Fruit fly (Drosophila melanogaster) ovary, adult (tissue): ENCODE data around the gene CG12522.
"Not testable (repeated sequence)": the region's sequence is repeated elsewhere in the genome, so short reads cannot be mapped to it uniquely, and the experiment has no call there.

Experiments
- CG17801 ChIP-seq: fragments of 200-800 bp; optimal IDR thresholded peaks from 2 replicates; lab custom pipeline; 2019; ENCODE audit warnings: missing biosample characterization, mild to moderate bottlenecking, missing genetic modification characterization, moderate library complexity; ENCODE audit not compliant: partially characterized antibody

Gene CG12522

DNA sequence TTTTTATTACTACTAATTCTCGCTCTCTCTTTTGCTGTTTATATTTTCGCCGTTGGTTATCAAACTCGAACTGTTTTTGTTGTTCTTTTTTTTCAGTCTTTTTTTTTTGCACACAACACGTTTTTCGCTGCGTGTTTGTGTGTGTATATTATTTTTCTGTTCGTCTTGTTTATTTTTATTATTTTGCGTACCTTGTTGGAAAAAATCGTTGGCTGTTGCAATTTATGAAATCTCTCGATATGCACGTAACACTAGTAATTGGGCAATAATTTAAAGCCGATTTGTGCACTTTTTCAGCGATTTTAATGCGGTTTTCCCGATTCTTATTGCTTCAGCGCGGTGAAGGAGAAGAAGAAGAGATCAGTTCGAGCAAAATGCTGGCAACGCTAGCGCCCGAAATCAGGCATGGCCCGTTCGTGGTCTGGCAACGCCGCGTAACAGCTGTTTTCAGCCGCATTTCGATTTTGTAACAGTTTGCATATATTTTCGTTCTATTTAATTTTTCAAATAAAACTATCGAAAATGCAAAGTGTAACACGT lies 12.5 kb downstream of the CG12522 start, which contains the start of the genes FoxK and mRpL2:
FoxK (minus strand) TSS at position 365 of the 540 bp plus-strand sequence.
mRpL2 (plus strand) TSS at position 429 of the 540 bp plus-strand sequence.
- TF ChIP-seq CG17801 (GFP tag; lab: Kevin White, UChicago) = peak; percentile 82

DNA sequence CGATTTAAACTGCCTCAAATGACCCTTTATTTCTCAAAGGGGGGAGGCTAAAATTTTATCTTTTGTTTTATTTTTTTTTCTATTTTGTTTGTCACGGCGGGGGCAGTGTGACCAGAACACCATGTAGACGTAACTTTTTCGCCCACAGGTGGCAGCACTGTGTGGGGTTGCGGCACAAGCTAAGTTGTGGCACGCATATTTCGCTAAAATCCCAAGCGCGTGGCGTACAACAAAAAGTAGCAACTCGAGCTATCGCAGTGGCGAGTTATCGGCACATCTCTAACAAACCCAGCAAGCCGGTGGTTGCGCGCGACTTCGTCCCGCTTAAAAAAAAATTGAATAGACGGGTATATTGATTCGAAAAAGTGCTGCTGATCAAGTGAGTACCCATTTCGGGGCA lies 15.1 kb downstream of the CG12522 start, which contains the start of the genes Ufd1 and NaPi-III:
Ufd1 (minus strand) TSS at position 129 of the 400 bp plus-strand sequence.
NaPi-III (plus strand) TSS at position 261 of the 400 bp plus-strand sequence.
- TF ChIP-seq CG17801 (GFP tag; lab: Kevin White, UChicago) = peak; percentile 53

DNA sequence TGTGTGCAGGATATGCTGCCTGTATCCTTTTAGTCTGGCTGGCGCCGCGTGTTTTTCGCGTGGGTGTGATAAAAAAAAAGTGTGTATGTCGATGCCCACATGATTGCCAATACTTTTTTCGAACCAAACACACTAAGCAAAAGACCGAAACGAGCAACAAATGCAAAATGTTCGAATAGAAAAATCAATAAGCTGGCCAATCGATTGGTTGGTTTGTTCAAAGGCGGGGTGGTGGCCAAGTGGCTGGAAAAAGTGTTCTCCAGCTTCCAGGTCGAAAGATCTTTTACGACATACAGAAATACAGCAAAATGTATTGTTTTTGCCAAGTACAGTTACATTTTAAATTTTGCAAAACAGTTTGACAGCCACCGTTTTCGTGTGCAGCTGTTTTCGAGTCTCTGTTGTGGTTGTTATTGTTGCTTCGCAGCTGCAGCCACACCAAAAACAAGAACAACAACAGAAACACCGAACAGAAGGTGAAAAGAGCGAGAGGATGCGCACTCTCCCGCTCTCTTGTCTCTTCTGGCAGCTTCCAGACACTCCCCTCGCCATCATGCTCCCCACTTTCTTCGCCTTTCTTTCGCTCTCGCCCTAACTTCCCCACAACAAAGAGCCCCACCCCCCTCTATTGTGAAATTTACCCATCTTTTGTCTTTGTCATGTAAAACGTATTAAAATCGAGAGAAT lies 15.7 kb downstream of the CG12522 start:
- no peak for TF ChIP-seq CG17801 (GFP tag; lab: Kevin White, UChicago)

DNA sequence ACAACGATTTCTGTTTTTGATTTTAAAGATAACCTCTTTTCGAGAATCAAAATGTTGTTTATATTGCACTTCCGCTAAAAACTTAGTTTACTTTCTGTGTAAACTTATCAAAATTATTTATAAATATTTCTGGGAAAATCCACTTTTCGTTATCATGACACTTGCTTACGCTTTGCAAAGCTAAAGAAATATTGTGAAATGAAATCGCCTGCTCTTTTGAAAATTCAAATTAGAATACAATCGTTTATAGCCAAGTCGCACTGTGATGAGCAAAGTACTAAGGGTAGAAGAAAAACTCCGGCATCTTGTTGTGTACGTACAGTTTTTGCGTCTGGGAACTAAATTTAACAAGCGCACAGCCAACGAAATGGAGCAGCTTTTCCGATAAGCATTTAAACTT lies 16.4 kb downstream of the CG12522 start:
- TF ChIP-seq CG17801 (GFP tag; lab: Kevin White, UChicago) = no peak

DNA sequence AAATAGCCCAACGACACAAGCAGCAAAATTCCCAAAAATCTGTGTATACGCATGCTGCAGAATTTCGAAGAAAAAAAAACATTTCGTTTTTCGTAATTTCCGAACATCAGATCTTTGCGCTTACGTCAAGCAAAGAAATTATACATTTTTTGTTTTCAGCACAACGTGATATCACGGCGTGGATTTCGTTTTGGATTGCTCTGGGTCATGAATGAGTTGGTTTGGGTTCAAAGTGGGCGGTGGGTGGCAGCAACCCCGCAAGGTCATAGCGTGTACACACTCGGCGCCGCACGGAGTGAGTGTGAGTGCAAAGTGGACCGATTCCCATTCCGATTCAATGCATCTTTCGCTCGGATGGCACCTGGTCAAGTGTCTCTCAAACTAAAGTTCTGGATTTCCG lies 16.8 kb downstream of the CG12522 start:
- TF ChIP-seq CG17801 (GFP tag; lab: Kevin White, UChicago) = no peak

DNA sequence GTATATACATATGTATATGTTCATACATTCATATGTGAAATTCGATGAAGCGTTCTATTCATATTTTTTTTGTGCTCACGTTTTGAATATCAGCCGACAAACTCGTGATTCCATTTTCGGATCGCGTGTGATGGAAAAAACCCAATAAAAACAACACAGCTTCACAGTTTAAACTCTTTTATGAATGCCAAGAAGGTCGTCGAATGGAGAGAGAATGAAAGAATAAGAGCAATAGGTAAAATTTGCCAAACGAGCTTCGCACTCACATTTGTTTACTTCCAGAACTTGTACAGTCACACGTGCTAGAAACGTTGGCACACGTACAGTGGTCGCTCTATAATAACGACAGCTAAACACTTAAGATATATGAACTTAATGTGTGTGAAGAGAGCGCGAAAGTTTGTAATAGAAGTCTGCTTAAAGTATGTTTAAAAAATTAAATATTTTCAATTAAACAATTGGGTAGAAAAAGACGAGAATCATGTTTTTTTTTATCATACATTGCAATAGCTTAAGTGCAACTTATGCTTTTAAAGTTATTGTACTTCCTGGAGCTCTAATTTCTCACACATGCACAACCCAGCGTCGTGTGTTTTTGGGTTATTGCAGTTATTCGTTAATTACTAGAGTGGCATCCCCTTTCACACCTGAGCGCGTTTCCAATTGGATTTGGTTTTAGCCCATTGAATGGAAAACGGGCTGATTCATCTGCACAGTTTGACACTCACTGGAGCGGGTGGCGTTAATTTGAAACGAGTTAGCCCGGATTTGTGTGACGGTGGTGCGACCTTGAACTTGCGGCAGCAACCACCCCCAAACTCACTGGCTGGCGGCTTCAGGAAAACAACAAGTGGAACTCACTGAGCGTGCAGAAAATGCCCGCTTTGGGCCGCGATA lies 17.8 kb downstream of the CG12522 start:
- TF ChIP-seq CG17801 (GFP tag; lab: Kevin White, UChicago) = peak; percentile 72

DNA sequence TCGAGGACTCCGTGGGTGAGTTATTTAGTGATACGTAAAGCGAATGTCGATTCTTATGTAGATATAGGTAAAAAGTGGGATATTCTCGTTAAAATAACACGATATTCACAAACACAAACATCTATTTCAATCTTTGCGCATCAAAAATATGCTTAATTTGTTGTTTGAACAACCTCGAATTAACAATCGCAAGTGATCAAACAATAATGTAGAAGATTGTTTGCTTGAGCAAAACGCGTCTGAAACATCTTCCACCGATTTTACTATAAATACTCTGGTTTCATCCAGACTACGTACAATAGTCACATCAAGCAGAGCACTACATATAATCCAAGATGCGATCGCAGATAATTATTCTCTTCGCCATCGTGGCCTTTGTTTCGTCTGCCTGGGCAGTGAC lies 22.5 kb downstream of the CG12522 start, which contains the start of gene nol:
nol (plus strand) TSS at position 301 of the 400 bp plus-strand sequence.
- TF ChIP-seq CG17801 (GFP tag; lab: Kevin White, UChicago) = no peak

DNA sequence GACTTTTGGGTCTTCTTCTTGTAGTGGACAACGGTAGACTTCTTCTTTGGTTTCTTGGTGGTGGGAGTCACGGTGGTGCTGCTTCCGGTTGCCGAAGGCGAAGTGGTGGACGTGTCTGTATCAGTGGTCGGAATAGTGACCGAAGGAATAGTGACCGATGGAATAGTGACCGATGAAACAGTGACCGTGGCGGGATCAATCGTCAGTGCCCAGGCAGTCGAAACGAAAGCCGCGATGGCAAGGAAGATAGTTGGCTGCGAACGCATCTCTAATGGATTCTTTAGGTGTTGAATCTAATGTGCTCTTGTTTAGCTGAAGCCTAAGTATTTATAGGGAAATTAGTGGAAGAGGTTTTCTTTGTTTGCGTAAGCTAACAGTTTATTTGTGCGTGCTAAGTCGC lies 24.0 kb downstream of the CG12522 start, which contains the start of gene CG32074:
CG32074 (minus strand) TSS at position 268 of the 400 bp plus-strand sequence.
- TF ChIP-seq CG17801 (GFP tag; lab: Kevin White, UChicago) = not testable (repeated sequence)

DNA sequence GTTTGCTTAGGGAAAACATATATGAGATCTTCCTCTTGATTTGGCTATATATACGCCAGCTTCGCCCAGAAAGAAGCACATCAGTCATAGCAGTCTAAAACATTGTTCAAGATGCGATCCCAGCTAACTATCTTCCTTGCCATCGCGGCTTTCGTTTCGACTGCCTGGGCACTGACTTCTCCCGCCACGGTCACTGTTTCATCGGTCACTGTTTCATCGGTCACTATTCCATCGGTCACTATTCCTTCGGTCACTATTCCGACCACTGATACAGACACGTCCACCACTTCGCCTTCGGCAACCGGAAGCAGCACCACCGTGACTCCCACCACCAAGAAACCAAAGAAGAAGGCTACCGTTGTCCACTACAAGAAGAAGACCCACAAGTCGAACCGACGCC lies 26.9 kb downstream of the CG12522 start, which contains the start of gene CG14143:
CG14143 (plus strand) TSS at position 102 of the 400 bp plus-strand sequence.
- TF ChIP-seq CG17801 (GFP tag; lab: Kevin White, UChicago) = not testable (repeated sequence)

DNA sequence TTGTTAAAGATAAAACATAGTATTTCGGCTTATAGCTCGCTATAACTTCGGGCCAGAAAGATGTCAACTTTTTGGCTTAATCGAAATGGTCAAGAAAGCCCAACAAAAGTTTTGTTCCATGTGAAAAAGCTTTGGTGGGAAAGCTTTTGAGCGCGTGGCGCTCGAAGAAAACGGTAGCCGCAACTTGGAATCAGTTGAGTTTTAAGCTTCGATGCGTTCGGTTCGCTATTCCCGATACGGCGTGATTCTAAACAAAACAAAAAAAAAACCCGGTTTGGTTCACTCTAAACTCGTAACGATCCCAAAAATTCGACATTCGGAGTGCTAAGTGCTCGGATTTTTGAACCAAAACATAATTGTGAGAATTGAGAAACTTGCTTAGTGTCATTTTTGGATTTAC lies 27.8 kb downstream of the CG12522 start, which contains the start of gene IRSp53:
IRSp53 (plus strand) TSS at position 204 of the 400 bp plus-strand sequence.
- no peak for TF ChIP-seq CG17801 (GFP tag; lab: Kevin White, UChicago)

DNA sequence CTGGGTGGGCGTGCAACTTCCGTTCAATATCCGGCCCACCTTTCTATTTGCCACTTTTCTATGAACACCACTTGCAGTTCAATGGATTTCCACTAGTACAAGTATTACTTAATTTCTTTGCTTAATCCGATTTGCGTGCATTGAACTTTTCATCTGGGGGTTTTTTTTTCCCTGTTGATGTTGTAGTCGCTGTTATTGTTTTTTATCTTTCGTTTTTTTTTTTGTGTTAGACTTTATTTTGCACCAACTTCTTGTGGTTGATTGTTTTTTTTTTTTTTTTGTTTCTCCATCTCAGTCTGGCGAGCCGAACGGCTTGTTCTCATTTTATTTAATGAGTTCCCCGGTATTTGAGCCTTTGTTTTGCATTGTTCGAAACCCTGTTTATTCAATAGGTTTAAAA lies 28.3 kb downstream of the CG12522 start:
- no peak for TF ChIP-seq CG17801 (GFP tag; lab: Kevin White, UChicago)

DNA sequence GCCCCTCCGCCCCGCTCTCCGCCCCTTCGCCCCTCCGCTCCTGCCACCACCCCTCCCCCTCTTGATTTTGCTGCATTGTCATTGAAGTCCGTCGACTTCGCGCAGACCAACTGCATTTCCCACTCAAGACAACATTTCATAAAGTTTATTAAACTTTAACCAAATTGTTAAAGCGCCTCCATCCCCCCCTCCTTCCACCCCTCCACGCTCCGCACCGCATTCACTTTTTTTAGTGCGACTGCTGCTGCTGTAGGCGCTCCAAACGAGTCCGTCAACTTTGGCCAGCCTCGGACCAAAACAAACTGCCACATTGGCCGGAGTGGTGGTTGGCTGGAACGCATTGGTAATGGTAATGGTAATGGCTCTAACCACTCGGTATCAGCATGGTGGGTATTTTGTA lies 30.8 kb downstream of the CG12522 start:
- TF ChIP-seq CG17801 (GFP tag; lab: Kevin White, UChicago) = no peak

DNA sequence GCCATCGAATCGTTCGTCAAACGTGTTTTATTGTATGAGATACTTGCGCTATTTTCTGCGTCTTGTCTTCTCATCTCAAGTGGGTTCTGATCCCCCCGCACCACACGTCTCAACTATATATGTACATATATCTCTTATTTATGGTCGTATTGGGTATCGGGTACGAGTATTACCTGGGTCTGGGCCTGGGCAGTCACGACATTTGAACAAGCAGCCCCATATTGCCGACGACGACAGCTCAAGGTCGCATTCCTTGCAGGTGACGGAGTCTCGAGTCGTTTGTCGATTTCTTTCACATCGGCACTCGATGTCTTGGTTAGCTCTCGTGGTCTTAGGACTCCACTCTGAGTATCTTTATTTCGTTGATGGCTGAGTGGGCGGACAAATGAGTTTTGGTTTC lies 37.0 kb downstream of the CG12522 start:
- no peak for TF ChIP-seq CG17801 (GFP tag; lab: Kevin White, UChicago)

DNA sequence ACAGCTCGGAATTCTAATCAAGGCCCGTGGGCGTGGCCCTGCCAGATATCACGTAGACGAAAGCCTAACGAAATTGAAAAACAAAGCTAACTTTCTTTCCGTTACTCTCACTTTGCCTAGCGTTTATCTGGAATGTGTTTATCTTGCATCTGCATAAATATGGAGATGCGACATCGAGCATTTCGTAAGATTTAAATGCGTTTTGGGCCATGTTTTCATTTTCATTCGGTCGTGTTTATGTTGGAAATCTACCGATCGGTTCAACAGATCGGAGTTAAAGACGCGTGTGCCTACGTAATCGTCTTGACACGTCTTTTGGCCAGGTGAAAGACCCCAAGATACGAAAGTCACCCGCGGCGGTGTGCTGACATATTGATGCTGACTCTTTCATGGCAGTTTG lies 39.6 kb downstream of the CG12522 start:
- no peak for TF ChIP-seq CG17801 (GFP tag; lab: Kevin White, UChicago)
